Worm (Caenorhabditis elegans) whole organism, L4/young adult: ENCODE results near the gene H20J04.6.

Experiments used
- W03F9.2 ChIP-seq: fragments of 150-350 bp; optimal IDR thresholded peaks from 2 replicates; lab custom pipeline; 2014; ENCODE audit warnings: missing biosample characterization, missing genetic modification characterization
- dao-5 ChIP-seq: sonication (generic microtip); optimal IDR thresholded peaks from 2 replicates; lab custom pipeline; 2016; ENCODE audit warnings: missing genotype, missing genetic modification characterization, moderate library complexity, missing compliant biosample characterization
- him-1 ChIP-seq: sonication (generic microtip); optimal IDR thresholded peaks from 2 replicates; lab custom pipeline; 2016; ENCODE audit warnings: missing genotype, missing genetic modification reagents, missing genetic modification characterization, missing compliant biosample characterization

DNA sequence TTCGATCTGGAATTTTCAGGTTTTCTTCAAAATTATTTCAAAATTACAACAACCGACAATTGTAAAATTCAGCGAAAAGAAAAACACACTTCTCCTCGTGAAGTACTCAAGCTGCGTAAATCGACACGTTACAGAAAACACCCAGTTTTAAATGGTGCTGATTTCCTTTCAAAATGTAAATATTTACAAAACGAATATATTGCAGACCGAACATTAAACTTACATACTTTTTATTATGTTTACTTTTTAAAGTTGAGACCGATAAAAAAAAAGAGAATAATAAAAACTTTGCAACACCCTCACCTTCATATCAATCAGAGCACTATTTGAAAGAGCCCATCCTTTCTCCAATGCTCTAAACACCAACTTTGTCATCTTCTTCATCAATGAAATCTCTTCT, 47.8 kb downstream of the H20J04.6 start:
- TF ChIP-seq W03F9.2 (tag; lab: Kevin White, UChicago) (no peak), dao-5 (tag; lab: Kevin White, UChicago) (no peak), him-1 (tag; lab: Kevin White, UChicago) (no peak)
